Worm (Caenorhabditis elegans) whole organism, midembryonic: ENCODE data around the gene mcp-1.

Source experiments
- T22C8.4 ChIP-seq: fragments of 200-800 bp; sonication (Bioruptor generic); IDR thresholded peaks from 2 replicates; pipeline ENCODE4 v1.3.6; 2022; ENCODE audit warnings: missing genetic modification characterization, missing compliant biosample characterization
- cog-1 ChIP-seq: sonication (generic microtip); optimal IDR thresholded peaks from 2 replicates; lab custom pipeline; 2016; ENCODE audit warnings: missing genetic modification characterization, missing compliant biosample characterization
- flt-1 ChIP-seq: fragments of 200-800 bp; sonication (Bioruptor generic); IDR thresholded peaks from 2 replicates; pipeline ENCODE4 v1.3.6; 2022; ENCODE audit warnings: missing genetic modification characterization, missing compliant biosample characterization
- klf-2 ChIP-seq: fragments of 200-800 bp; sonication (Bioruptor generic); conservative IDR thresholded peaks from 2 replicates; pipeline ENCODE4 v1.3.6; 2022; ENCODE audit warnings: missing genetic modification reagents, missing genetic modification characterization, missing compliant biosample characterization
- med-1 ChIP-seq: sonication (generic microtip); optimal IDR thresholded peaks from 2 replicates; lab custom pipeline; 2017; ENCODE audit warnings: missing genetic modification characterization, mild to moderate bottlenecking, missing compliant biosample characterization, antibody characterized with exemption, missing genetic modification reagents; ENCODE audit not compliant: insufficient read depth
- ref-1 ChIP-seq: fragments of 200-800 bp; sonication (Bioruptor generic); conservative IDR thresholded peaks from 2 replicates; pipeline ENCODE4 v1.3.6; 2022; ENCODE audit warnings: missing genetic modification reagents, missing genetic modification characterization, missing compliant biosample characterization
- tab-1 ChIP-seq: fragments of 200-800 bp; sonication (Bioruptor generic); IDR thresholded peaks from 2 replicates; pipeline ENCODE4 v1.3.6; 2022; ENCODE audit warnings: missing genetic modification characterization, missing compliant biosample characterization
- ztf-23 ChIP-seq: fragments of 200-800 bp; sonication (Bioruptor generic); IDR thresholded peaks from 2 replicates; pipeline ENCODE4 v1.3.6; 2022; ENCODE audit warnings: missing genetic modification reagents, missing genetic modification characterization, missing compliant biosample characterization
- ztf-29 ChIP-seq: fragments of 200-800 bp; sonication (Bioruptor generic); IDR thresholded peaks from 2 replicates; pipeline ENCODE4 v1.3.6; 2022; ENCODE audit warnings: missing genetic modification reagents, missing genetic modification characterization, missing compliant biosample characterization

DNA sequence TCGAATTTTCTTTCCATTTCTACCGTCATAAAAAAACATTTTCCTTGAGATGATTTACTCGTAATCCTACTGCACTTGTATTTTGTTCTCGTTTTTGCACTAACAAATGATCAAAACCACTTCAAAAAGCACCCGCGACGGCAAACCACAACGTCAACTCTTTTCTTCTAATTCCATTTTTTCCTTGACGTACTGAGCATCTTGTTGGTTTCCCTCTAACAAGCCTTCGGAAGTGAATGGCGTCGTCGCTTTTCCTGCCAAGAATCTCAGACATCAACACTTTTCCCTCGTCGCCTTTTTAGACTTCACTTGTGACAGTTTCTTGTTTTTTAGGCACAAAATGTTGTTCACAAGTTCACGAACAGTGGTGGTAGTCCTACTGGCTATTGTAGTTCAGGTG lies 49.2 kb upstream of the mcp-1 start, which contains the start of gene C04E6.13:
- TF ChIP-seq T22C8.4 (GFP tag; lab: Robert Waterston, UW) (no peak), ref-1 (GFP tag; lab: Robert Waterston, UW) (no peak), cog-1 (tag; lab: Kevin White, UChicago) (no peak), tab-1 (GFP tag; lab: Robert Waterston, UW) (no peak), ztf-29 (no peak), flt-1 (GFP tag; lab: Robert Waterston, UW) (no peak), ztf-23 (GFP tag; lab: Robert Waterston, UW) (no peak), klf-2 (no peak), med-1 (no peak)
